Fruit fly (Drosophila melanogaster) Kc167 (cell line): ENCODE data around the gene CG4972.

Experiments
- Myc ChIP-seq: fragments of >200 bp; optimal IDR thresholded peaks from 2 replicates; lab custom pipeline; 2017; ENCODE audit warnings: missing external identifiers
- Sin3A ChIP-seq: fragments of >200 bp; optimal IDR thresholded peaks from 2 replicates; lab custom pipeline; 2018; ENCODE audit warnings: missing external identifiers
- h ChIP-seq: fragments of >200 bp; optimal IDR thresholded peaks from 3 replicates; lab custom pipeline; 2018; ENCODE audit warnings: missing external identifiers
- insv ChIP-seq: fragments of >200 bp; optimal IDR thresholded peaks from 3 replicates; lab custom pipeline; 2018; ENCODE audit warnings: missing external identifiers
- psq ChIP-seq: fragments of >200 bp; optimal IDR thresholded peaks from 2 replicates; lab custom pipeline; 2017; ENCODE audit warnings: missing external identifiers
- ttk ChIP-seq: sonication (Bioruptor generic); optimal IDR thresholded peaks from 2 replicates; lab custom pipeline; 2017; ENCODE audit warnings: missing external identifiers

The CG4972 gene

dm6 chr2L:10314327-10315210 is at the start of gene CG4972, which contains the start of gene Usp14:
TSS of gene CG4972 (plus strand) at chr2L:10314792.
TSS of gene Usp14 (minus strand) at chr2L:10314396.
- no peak for TF ChIP-seq Sin3A (lab: Kevin White, UChicago)
- TF ChIP-seq psq = no peak

DNA sequence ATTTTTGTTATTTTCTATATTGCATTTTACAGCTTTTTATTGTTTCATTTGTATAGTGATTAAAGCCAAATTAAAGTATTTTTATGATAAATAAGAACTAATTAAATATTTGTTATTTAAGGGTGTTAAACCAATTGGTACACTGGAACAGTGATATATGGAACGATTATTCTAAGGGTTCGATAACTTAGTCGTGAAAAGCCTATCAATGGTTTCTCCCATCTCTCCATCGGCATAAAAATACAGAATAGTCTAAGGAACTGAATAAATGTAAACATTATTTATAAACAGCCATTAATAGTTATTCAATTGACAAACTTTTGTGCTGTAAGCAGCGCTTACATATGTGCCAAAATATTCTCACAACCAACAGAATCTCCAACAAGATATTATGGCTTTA is 49.5 kb upstream of the CG4972 start, which contains the start of gene Mob3:
TSS of gene Mob3 (plus strand) at position 208 of the 400 bp plus-strand sequence.
- no peak for TF ChIP-seq psq
- TF ChIP-seq h (lab: Kevin White, UChicago) = no peak

- TF ChIP-seq ttk (lab: Kevin White, UChicago) (no peak), insv (lab: Kevin White, UChicago) (no peak), Sin3A (lab: Kevin White, UChicago) (no peak), h (lab: Kevin White, UChicago) (no peak), psq (no peak), Myc (lab: Kevin White, UChicago) (no peak)
Observed at dm6 chr2L:10266511-10266910, 48.1 kb upstream of the CG4972 start, which contains the start of gene CG4953. TSS of gene CG4953 (plus strand) at chr2L:10266703.

dm6 chr2L:10268688-10269087 is 45.9 kb upstream of the CG4972 start, which contains the start of gene CG4957:
TSS of gene CG4957 (plus strand) at chr2L:10268872.
- TF ChIP-seq insv (lab: Kevin White, UChicago) = no peak

dm6 chr2L:10269854-10270253 is 44.7 kb upstream of the CG4972 start, which contains the start of gene Mulk:
TSS of gene Mulk (plus strand) at chr2L:10270051.
- TF ChIP-seq insv (lab: Kevin White, UChicago) = no peak
- no peak for TF ChIP-seq ttk (lab: Kevin White, UChicago)
- no peak for TF ChIP-seq Sin3A (lab: Kevin White, UChicago)
- no peak for TF ChIP-seq psq

- TF ChIP-seq h (lab: Kevin White, UChicago) = no peak
- no peak for TF ChIP-seq insv (lab: Kevin White, UChicago)
- TF ChIP-seq Sin3A (lab: Kevin White, UChicago) = no peak
- TF ChIP-seq psq = no peak
- no peak for TF ChIP-seq ttk (lab: Kevin White, UChicago)
- TF ChIP-seq Myc (lab: Kevin White, UChicago) = no peak
Observed at dm6 chr2L:10272224-10272623, 42.4 kb upstream of the CG4972 start, which contains the start of gene trk. TSS of gene trk (minus strand) at chr2L:10272324.

DNA sequence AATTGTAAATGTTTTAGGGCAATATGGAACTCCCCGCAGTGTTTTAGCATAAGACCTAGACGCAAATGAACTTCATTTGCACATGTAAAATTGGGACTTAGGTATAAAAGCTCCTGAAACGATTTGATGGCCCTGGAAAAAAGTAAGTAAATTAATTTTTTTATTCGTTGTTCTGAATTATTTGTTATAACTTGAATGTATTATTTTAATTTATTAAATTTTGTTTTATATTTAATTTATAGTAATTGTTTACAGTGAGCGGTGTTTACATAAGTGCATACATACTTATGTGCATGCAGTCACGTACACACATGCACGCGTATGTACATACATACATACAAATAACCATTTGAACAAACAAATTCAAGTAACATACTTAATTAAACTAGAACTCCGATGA is 38.2 kb upstream of the CG4972 start:
- TF ChIP-seq psq (no peak), h (lab: Kevin White, UChicago) (no peak), Myc (lab: Kevin White, UChicago) (no peak), Sin3A (lab: Kevin White, UChicago) (no peak)

DNA sequence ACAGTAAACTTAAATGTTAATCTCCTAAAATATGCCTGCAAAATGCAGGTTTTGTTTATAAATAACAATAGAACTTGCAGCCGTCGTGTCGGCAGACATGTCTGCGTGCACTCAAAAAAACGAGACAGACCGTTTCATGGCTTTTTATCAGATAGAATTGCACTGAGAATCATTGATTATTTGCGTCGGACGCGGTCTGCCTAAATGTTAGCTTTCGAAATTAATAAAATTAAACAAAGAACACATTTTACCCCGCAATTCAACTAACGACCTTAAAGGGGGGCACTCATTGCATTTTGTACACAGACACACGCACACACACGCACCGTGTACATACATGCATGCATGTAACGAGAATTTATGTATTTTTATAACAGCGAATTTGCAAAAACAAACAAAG is 37.7 kb upstream of the CG4972 start:
- no peak for TF ChIP-seq h (lab: Kevin White, UChicago)
- TF ChIP-seq psq = no peak
- TF ChIP-seq Sin3A (lab: Kevin White, UChicago) = no peak
- no peak for TF ChIP-seq ttk (lab: Kevin White, UChicago)
- no peak for TF ChIP-seq Myc (lab: Kevin White, UChicago)
- TF ChIP-seq insv (lab: Kevin White, UChicago) = no peak

DNA sequence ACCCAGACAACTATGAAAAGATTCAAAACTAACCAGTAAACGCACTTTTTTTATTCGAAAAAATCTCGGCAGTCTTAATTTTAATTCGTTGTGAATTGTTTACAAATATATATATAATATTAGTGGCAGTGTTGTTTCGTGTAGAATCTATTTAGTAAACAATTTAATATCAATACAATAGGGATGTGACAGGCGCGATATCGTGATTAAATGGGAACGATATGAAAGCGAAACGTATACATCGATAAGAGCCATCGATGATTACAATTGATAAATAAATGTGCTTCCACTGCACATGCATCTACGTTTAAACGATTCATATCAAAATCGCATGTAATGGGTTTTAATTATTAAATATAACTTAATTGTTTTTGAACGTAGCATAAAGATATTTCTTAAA is 37.2 kb upstream of the CG4972 start:
- TF ChIP-seq ttk (lab: Kevin White, UChicago) = no peak
- no peak for TF ChIP-seq h (lab: Kevin White, UChicago)
- no peak for TF ChIP-seq Sin3A (lab: Kevin White, UChicago)
- TF ChIP-seq Myc (lab: Kevin White, UChicago) = no peak
- TF ChIP-seq insv (lab: Kevin White, UChicago) = no peak
- no peak for TF ChIP-seq psq

DNA sequence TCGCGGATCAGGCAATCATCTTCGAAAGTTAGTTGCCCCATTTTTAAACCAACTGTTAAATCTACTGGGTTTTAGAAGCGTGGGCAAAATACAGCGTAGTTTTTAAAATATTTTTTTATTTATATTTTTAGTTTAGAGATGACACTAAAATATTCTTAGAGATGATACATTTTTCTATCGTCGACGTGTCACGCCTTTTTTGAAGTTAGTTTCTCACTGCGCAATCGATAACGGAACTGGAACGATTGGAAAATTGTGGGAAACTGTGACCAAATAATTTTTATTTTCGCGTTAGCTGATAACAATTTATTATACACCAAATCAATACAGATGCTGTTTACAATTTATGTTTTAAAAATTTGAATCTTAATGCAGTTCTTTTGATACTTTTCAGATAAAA is 35.9 kb upstream of the CG4972 start, which contains the start of gene Utx:
TSS of gene Utx (minus strand) at position 154 of the 400 bp plus-strand sequence.
- TF ChIP-seq insv (lab: Kevin White, UChicago) (no peak), psq (no peak), Myc (lab: Kevin White, UChicago) (no peak), Sin3A (lab: Kevin White, UChicago) (no peak), ttk (lab: Kevin White, UChicago) (no peak), h (lab: Kevin White, UChicago) (no peak)

DNA sequence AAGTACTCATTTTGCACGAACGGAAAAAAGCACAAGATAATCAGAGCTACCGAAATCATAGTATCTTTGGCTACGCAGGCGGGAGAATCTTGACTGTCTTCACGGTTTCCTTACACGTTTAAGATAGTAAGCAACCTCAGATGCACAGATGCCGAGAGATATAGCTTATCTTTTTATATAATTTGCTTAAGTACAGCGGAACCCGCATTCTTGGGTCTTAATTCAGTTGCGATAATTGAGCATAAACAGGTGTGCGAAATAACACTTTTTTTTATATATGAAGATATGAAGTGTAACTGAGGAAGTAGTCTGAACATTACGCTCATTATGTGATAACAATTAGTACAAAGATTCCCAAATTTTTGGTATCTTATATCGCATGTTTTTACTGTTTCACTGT is 33.8 kb upstream of the CG4972 start, which contains the start of gene CG34043:
TSS of gene CG34043 (minus strand) at position 101 of the 400 bp plus-strand sequence.
- TF ChIP-seq ttk (lab: Kevin White, UChicago) (no peak), insv (lab: Kevin White, UChicago) (no peak), Myc (lab: Kevin White, UChicago) (no peak), Sin3A (lab: Kevin White, UChicago) (no peak)

DNA sequence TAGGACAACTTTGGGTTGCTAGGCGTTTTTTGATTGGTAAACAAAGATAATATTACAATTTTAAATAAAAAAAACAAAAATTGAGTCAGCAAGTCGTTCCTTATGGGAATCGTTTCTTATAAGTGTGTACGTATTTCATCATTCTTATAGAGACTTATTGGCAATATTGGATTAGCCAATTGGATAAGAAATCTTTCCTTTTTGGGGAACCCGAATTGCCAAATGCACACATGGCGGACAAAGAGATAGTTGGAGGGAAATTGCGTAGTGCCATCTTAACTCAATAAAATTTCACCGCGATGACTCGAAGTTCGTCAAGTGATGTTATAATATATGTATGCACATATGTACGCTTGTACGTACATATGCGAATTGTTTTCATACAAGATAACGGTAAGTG is 23.3 kb upstream of the CG4972 start:
- TF ChIP-seq psq = no peak
- no peak for TF ChIP-seq Myc (lab: Kevin White, UChicago)
- TF ChIP-seq insv (lab: Kevin White, UChicago) = no peak
- TF ChIP-seq ttk (lab: Kevin White, UChicago) = no peak
- TF ChIP-seq Sin3A (lab: Kevin White, UChicago) = no peak
- no peak for TF ChIP-seq h (lab: Kevin White, UChicago)
